Fruit fly (Drosophila melanogaster) whole organism: ENCODE measurements around the gene Argl.

Experiments
- CG8478 ChIP-seq: fragments of >200 bp; optimal IDR thresholded peaks from 2 replicates; lab custom pipeline; 2018; ENCODE audit warnings: inconsistent platforms
- Dll ChIP-seq: fragments of >200 bp; optimal IDR thresholded peaks from 2 replicates; lab custom pipeline; 2017
- pan ChIP-seq: fragments of >200 bp; optimal IDR thresholded peaks from 2 replicates; lab custom pipeline; 2017
- usp ChIP-seq: fragments of >200 bp; optimal IDR thresholded peaks from 2 replicates; lab custom pipeline; 2017; ENCODE audit warnings: missing biosample characterization, missing genetic modification characterization, mixed read lengths

DNA sequence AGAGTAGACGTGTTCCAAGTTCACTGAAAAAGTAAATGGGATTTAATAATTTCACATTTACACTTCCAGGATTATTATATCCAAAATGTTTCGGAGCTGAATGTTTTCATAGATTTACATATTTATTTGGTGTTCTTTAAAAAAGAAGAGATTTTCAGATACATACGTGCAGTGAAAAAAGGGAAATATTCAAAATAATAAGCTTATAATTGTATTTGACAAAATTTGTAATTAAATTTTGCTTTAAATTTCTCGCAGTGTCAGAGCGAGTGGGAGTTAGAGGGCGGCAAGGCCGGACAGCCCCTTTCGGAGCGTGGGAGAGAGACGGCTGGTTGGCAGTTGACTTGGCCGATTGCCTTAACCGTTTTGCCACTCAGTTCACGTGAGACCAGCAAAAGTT is 4.9 kb downstream of the Argl start, which contains the start of gene Tsp29Fb:
- TF ChIP-seq Dll: no peak
- TF ChIP-seq usp (GFP tag; lab: Kevin White, UChicago): no peak
- no peak for TF ChIP-seq CG8478
- no peak for TF ChIP-seq pan (lab: Kevin White, UChicago)
